Worm (Caenorhabditis elegans) whole organism, L4 larva: Measurements from ENCODE around the gene K08D8.4.

Experiments
- F37D6.2 ChIP-seq: sonication (generic microtip); optimal IDR thresholded peaks from 2 replicates; lab custom pipeline; 2016; ENCODE audit warnings: mild to moderate bottlenecking, missing genetic modification characterization, missing compliant biosample characterization
- F44E2.7 ChIP-seq: fragments of 200-800 bp; sonication (Bioruptor generic); IDR thresholded peaks from 2 replicates; pipeline ENCODE4 v2.1.2; 2022; ENCODE audit warnings: missing genetic modification characterization, missing compliant biosample characterization
- T20F7.1 ChIP-seq: fragments of 200-800 bp; sonication (Bioruptor generic); optimal IDR thresholded peaks from 2 replicates; lab custom pipeline; 2018; ENCODE audit warnings: mild to moderate bottlenecking, missing genetic modification characterization, missing compliant biosample characterization
- T26A8.4 ChIP-seq: fragments of 200-800 bp; sonication (Bioruptor generic); IDR thresholded peaks from 2 replicates; pipeline ENCODE4 v1.3.6; 2022; ENCODE audit warnings: missing genetic modification characterization, missing compliant biosample characterization
- Y5F2A.4 ChIP-seq: fragments of 200-800 bp; sonication (Bioruptor generic); optimal IDR thresholded peaks from 2 replicates; lab custom pipeline; 2018; ENCODE audit warnings: mild to moderate bottlenecking, missing genetic modification characterization, missing compliant biosample characterization
- ZK546.5 ChIP-seq, 2 experiments: sonication (generic microtip); optimal IDR thresholded peaks; 2 replicates each; lab custom pipeline; 2017; ENCODE audit warnings: missing biosample characterization in 2 of 2, missing genetic modification characterization in 2 of 2
- aha-1 ChIP-seq: fragments of 150-350 bp; peaks from one replicate; lab custom pipeline; 2014; ENCODE audit warnings: missing biosample characterization, missing genetic modification characterization
- ama-1 ChIP-seq: fragments of 150-350 bp; optimal IDR thresholded peaks from 2 replicates; lab custom pipeline; 2014; ENCODE audit warnings: inconsistent platforms, mixed read lengths
- attf-4 ChIP-seq: sonication (generic microtip); optimal IDR thresholded peaks from 3 replicates; lab custom pipeline; 2017; ENCODE audit warnings: missing biosample characterization, missing genetic modification characterization
- ceh-20 ChIP-seq: fragments of 200-800 bp; sonication (Bioruptor generic); IDR thresholded peaks from 2 replicates; pipeline ENCODE4 v1.3.6; 2022; ENCODE audit warnings: missing genetic modification reagents, missing genetic modification characterization, missing compliant biosample characterization
- ceh-62 ChIP-seq: sonication (generic microtip); optimal IDR thresholded peaks from 2 replicates; lab custom pipeline; 2017; ENCODE audit warnings: missing biosample characterization, missing genetic modification characterization
- cey-2 ChIP-seq: sonication (generic microtip); optimal IDR thresholded peaks from 3 replicates; lab custom pipeline; 2017; ENCODE audit warnings: missing genetic modification characterization, mild to moderate bottlenecking, missing compliant biosample characterization, antibody characterized with exemption, borderline replicate concordance; ENCODE audit not compliant: insufficient read depth
- daf-16 ChIP-seq, 3 experiments: sonication (generic microtip); optimal IDR thresholded peaks; 2 replicates each; lab custom pipeline; 2016 to 2017; ENCODE audit warnings: missing genetic modification characterization in 3 of 3, missing genetic modification reagents in 3 of 3, mild to moderate bottlenecking in 2 of 3, missing compliant biosample characterization in 2 of 3, missing biosample characterization in 1 of 3, moderate library complexity in 1 of 3
- daf-8 ChIP-seq: fragments of 200-800 bp; sonication (Bioruptor generic); IDR thresholded peaks from 2 replicates; pipeline ENCODE4 v1.3.6; 2022; ENCODE audit warnings: missing genetic modification characterization, missing compliant biosample characterization
- dmd-6 ChIP-seq: fragments of 200-800 bp; sonication (Bioruptor generic); IDR thresholded peaks from 2 replicates; pipeline ENCODE4 v1.3.6; 2022; ENCODE audit warnings: missing genetic modification reagents, missing genetic modification characterization, missing compliant biosample characterization
- dpl-1 ChIP-seq: fragments of 150-350 bp; optimal IDR thresholded peaks from 2 replicates; lab custom pipeline; 2014; ENCODE audit warnings: missing biosample characterization, missing genetic modification reagents, missing genetic modification characterization
- duxl-1 ChIP-seq: sonication (generic microtip); optimal IDR thresholded peaks from 2 replicates; lab custom pipeline; 2016; ENCODE audit warnings: mild to moderate bottlenecking, missing genetic modification characterization, moderate library complexity, missing compliant biosample characterization; ENCODE audit not compliant: poor library complexity
- dve-1 ChIP-seq: sonication (generic microtip); optimal IDR thresholded peaks from 2 replicates; lab custom pipeline; 2017; ENCODE audit warnings: antibody characterized with exemption, mild to moderate bottlenecking, missing genetic modification characterization, missing compliant biosample characterization; ENCODE audit not compliant: insufficient read depth
- egl-43 ChIP-seq: fragments of 200-800 bp; sonication (Bioruptor generic); IDR thresholded peaks from 2 replicates; pipeline ENCODE4 v1.3.6; 2022; ENCODE audit warnings: missing genetic modification reagents, missing genetic modification characterization, missing compliant biosample characterization
- gei-8 ChIP-seq: fragments of 200-800 bp; sonication (Bioruptor generic); optimal IDR thresholded peaks from 2 replicates; lab custom pipeline; 2018; ENCODE audit warnings: mild to moderate bottlenecking, missing genetic modification characterization, missing compliant biosample characterization
- hlh-11 ChIP-seq: fragments of 200-800 bp; sonication (Bioruptor generic); optimal IDR thresholded peaks from 2 replicates; lab custom pipeline; 2018; ENCODE audit warnings: mild to moderate bottlenecking, missing genetic modification characterization, missing compliant biosample characterization
- jun-1 ChIP-seq: fragments of 150-350 bp; optimal IDR thresholded peaks from 2 replicates; lab custom pipeline; 2014; ENCODE audit warnings: missing biosample characterization, missing genetic modification reagents, missing genetic modification characterization
- lin-13 ChIP-seq: fragments of 150-350 bp; optimal IDR thresholded peaks from 2 replicates; lab custom pipeline; 2014; ENCODE audit warnings: missing biosample characterization, missing genetic modification reagents, missing genetic modification characterization
- lin-15B ChIP-seq: fragments of 150-350 bp; sonication (generic microtip); optimal IDR thresholded peaks from 3 replicates; lab custom pipeline; 2014; ENCODE audit warnings: missing biosample characterization, missing genetic modification characterization
- lin-38 ChIP-seq: fragments of 200-800 bp; sonication (Bioruptor generic); IDR thresholded peaks from 2 replicates; pipeline ENCODE4 v1.3.6; 2022; ENCODE audit warnings: missing genetic modification reagents, missing genetic modification characterization, missing compliant biosample characterization
- lir-3 ChIP-seq: sonication (generic microtip); optimal IDR thresholded peaks from 2 replicates; lab custom pipeline; 2016; ENCODE audit warnings: mild to moderate bottlenecking, missing genetic modification characterization, missing compliant biosample characterization
- lsy-2 ChIP-seq, 2 experiments: fragments of 150-350 bp in 1 of 2; sonication (generic microtip) in 1 of 2; optimal IDR thresholded peaks; 2 replicates each; lab custom pipeline; 2014 to 2017; ENCODE audit warnings: missing biosample characterization in 2 of 2, missing genetic modification characterization in 2 of 2
- madf-5 ChIP-seq, 2 experiments: fragments of 200-800 bp; sonication (Bioruptor generic); IDR thresholded peaks; 2 replicates each; pipeline ENCODE4 v1.3.6; 2022; ENCODE audit warnings: missing compliant biosample characterization in 2 of 2, missing genetic modification characterization in 2 of 2
- madf-9 ChIP-seq: fragments of 200-800 bp; sonication (Bioruptor generic); conservative IDR thresholded peaks from 2 replicates; pipeline ENCODE4 v1.3.6; 2022; ENCODE audit warnings: missing genetic modification reagents, missing genetic modification characterization, missing compliant biosample characterization
- mxl-2 ChIP-seq: fragments of 200-800 bp; sonication (Bioruptor generic); conservative IDR thresholded peaks from 2 replicates; pipeline ENCODE4 v1.3.6; 2022; ENCODE audit warnings: missing genetic modification reagents, missing genetic modification characterization, missing compliant biosample characterization
- nhr-10 ChIP-seq: fragments of 150-350 bp; optimal IDR thresholded peaks from 2 replicates; lab custom pipeline; 2014; ENCODE audit warnings: missing biosample characterization, missing genetic modification characterization
- nhr-102 ChIP-seq: sonication (generic microtip); optimal IDR thresholded peaks from 2 replicates; lab custom pipeline; 2016; ENCODE audit warnings: mild to moderate bottlenecking, missing genetic modification characterization, moderate library complexity, missing compliant biosample characterization
- nhr-28 ChIP-seq: fragments of 150-350 bp; optimal IDR thresholded peaks from 2 replicates; lab custom pipeline; 2014; ENCODE audit warnings: missing biosample characterization, missing genetic modification characterization
- nhr-42 ChIP-seq: fragments of 200-800 bp; sonication (Bioruptor generic); IDR thresholded peaks from 2 replicates; pipeline ENCODE4 v1.3.6; 2022; ENCODE audit warnings: missing genetic modification characterization, missing compliant biosample characterization
- nhr-48 ChIP-seq: sonication (generic microtip); optimal IDR thresholded peaks from 2 replicates; lab custom pipeline; 2016; ENCODE audit warnings: mild to moderate bottlenecking, missing genetic modification characterization, missing compliant biosample characterization
- nhr-6 ChIP-seq: fragments of 150-350 bp; optimal IDR thresholded peaks from 2 replicates; lab custom pipeline; 2014; ENCODE audit warnings: missing biosample characterization, missing genetic modification characterization
- nhr-76 ChIP-seq: fragments of 150-350 bp; optimal IDR thresholded peaks from 2 replicates; lab custom pipeline; 2014; ENCODE audit warnings: missing biosample characterization, missing genetic modification characterization
- php-3 ChIP-seq: fragments of 200-800 bp; sonication (Bioruptor generic); IDR thresholded peaks from 2 replicates; pipeline ENCODE4 v1.3.6; 2022; ENCODE audit warnings: missing genetic modification reagents, missing genetic modification characterization, missing compliant biosample characterization
- pqm-1 ChIP-seq: sonication (generic microtip); optimal IDR thresholded peaks from 2 replicates; lab custom pipeline; 2017; ENCODE audit warnings: missing biosample characterization, missing genetic modification characterization
- saeg-2 ChIP-seq: fragments of 200-800 bp; sonication (Bioruptor generic); IDR thresholded peaks from 2 replicates; pipeline ENCODE4 v1.3.6; 2022; ENCODE audit warnings: missing genetic modification reagents, missing genetic modification characterization, missing compliant biosample characterization
- set-16 ChIP-seq: fragments of 200-800 bp; sonication (Bioruptor generic); IDR thresholded peaks from 2 replicates; pipeline ENCODE4 v1.3.6; 2022; ENCODE audit warnings: missing genetic modification reagents, missing genetic modification characterization, missing compliant biosample characterization
- snpc-4 ChIP-seq: fragments of 150-350 bp; optimal IDR thresholded peaks from 2 replicates; lab custom pipeline; 2014; ENCODE audit warnings: missing biosample characterization, missing genetic modification characterization
- tag-97 ChIP-seq: fragments of 200-800 bp; sonication (Bioruptor generic); IDR thresholded peaks from 2 replicates; pipeline ENCODE4 v1.3.6; 2022; ENCODE audit warnings: missing genetic modification characterization, missing compliant biosample characterization
- unc-62 ChIP-seq, 3 experiments: fragments of 150-350 bp in 1 of 3; sonication (generic microtip); optimal IDR thresholded peaks in 2 of 3; peaks in 1 of 3; 1 replicate in 1 of 3; 2 replicates in 2 of 3; lab custom pipeline; 2014 to 2017; ENCODE audit warnings: missing biosample characterization in 3 of 3, missing genetic modification characterization in 3 of 3, missing genetic modification reagents in 3 of 3, missing genotype in 1 of 3
- vab-7 ChIP-seq: fragments of 200-800 bp; sonication (Bioruptor generic); IDR thresholded peaks from 2 replicates; pipeline ENCODE4 v1.3.6; 2022; ENCODE audit warnings: missing genetic modification reagents, missing genetic modification characterization, missing compliant biosample characterization
- zfp-3 ChIP-seq: fragments of 200-800 bp; sonication (Bioruptor generic); conservative IDR thresholded peaks from 2 replicates; pipeline ENCODE4 v1.3.6; 2022; ENCODE audit warnings: missing genetic modification reagents, missing genetic modification characterization, missing compliant biosample characterization
- zip-2 ChIP-seq: fragments of 150-350 bp; optimal IDR thresholded peaks from 2 replicates; lab custom pipeline; 2014; ENCODE audit warnings: missing biosample characterization, missing genetic modification characterization
- ztf-11 ChIP-seq: fragments of 150-350 bp; optimal IDR thresholded peaks from 2 replicates; lab custom pipeline; 2014; ENCODE audit warnings: missing biosample characterization, missing genetic modification characterization
- ztf-7 ChIP-seq: fragments of 150-350 bp; optimal IDR thresholded peaks from 2 replicates; lab custom pipeline; 2014; ENCODE audit warnings: missing biosample characterization, missing genetic modification characterization

K08D8.4 gene

ce11 chrIV:12924332-12924731, 14.5 kb upstream of the K08D8.4 start, which contains the start of gene srlf-4:
TSS of gene srlf-4 (minus strand) at chrIV:12924432.
- no peak for TF ChIP-seq ztf-7 (tag; lab: Kevin White, UChicago)
- no peak for TF ChIP-seq attf-4 (tag; lab: Kevin White, UChicago)
- TF ChIP-seq madf-9 (GFP tag; lab: Robert Waterston, UW), result no peak
- no peak for TF ChIP-seq ztf-11 (tag; lab: Kevin White, UChicago)
- no peak for TF ChIP-seq saeg-2 (GFP tag; lab: Robert Waterston, UW)
- no peak for TF ChIP-seq snpc-4 (tag; lab: Kevin White, UChicago)
- TF ChIP-seq duxl-1 (tag; lab: Kevin White, UChicago), result no peak
- TF ChIP-seq zip-2 (tag; lab: Kevin White, UChicago), result no peak
- TF ChIP-seq ama-1 (lab: Kevin White, UChicago), result no peak
- TF ChIP-seq nhr-42 (GFP tag; lab: Robert Waterston, UW), result no peak
- no peak for TF ChIP-seq mxl-2
- no peak for TF ChIP-seq dve-1 (tag; lab: Kevin White, UChicago)
- TF ChIP-seq, all 104 proteins: peak for 0

- TF ChIP-seq daf-8 (GFP tag; lab: Robert Waterston, UW), result no peak
- no peak for TF ChIP-seq nhr-102 (tag; lab: Kevin White, UChicago)
- TF ChIP-seq nhr-6 (tag; lab: Kevin White, UChicago), result no peak
- no peak for TF ChIP-seq zfp-3 (GFP tag; lab: Robert Waterston, UW)
- TF ChIP-seq ceh-20 (GFP tag; lab: Robert Waterston, UW), result no peak
- peak; percentile 73 for TF ChIP-seq pqm-1 (tag; lab: Kevin White, UChicago)
- no peak for TF ChIP-seq T26A8.4 (GFP tag; lab: Robert Waterston, UW)
- no peak for TF ChIP-seq attf-4 (tag; lab: Kevin White, UChicago)
- TF ChIP-seq Y5F2A.4 (GFP tag; lab: Kevin White, UChicago), result no peak
- TF ChIP-seq T20F7.1 (GFP tag; lab: Kevin White, UChicago), result no peak
- TF ChIP-seq gei-8 (GFP tag; lab: Kevin White, UChicago), result no peak
- no peak for TF ChIP-seq lin-38
- TF ChIP-seq vab-7 (GFP tag; lab: Robert Waterston, UW), result no peak
- TF ChIP-seq egl-43 (GFP tag; lab: Robert Waterston, UW), result no peak
- no peak for TF ChIP-seq nhr-10 (tag; lab: Kevin White, UChicago)
- TF ChIP-seq madf-5 (GFP tag; IDR thresholded peaks at IDR 0.05; lab: Robert Waterston, UW), result no peak
- no peak for TF ChIP-seq ama-1 (lab: Kevin White, UChicago)
- peak; percentile 8 for TF ChIP-seq nhr-28 (tag; lab: Kevin White, UChicago)
- no peak for TF ChIP-seq lin-13
- peak; percentile 82 for TF ChIP-seq dmd-6
- TF ChIP-seq madf-9 (GFP tag; lab: Robert Waterston, UW), result no peak
- TF ChIP-seq unc-62 (GFP tag; optimal IDR thresholded peaks at IDR 0.05 in 1 of 2; lab: Kevin White, UChicago), result no peak
- TF ChIP-seq unc-62 (tag; optimal IDR thresholded peaks at IDR 0.05; lab: Kevin White, UChicago), result no peak
- no peak for TF ChIP-seq F44E2.7
- TF ChIP-seq php-3 (GFP tag; lab: Robert Waterston, UW), result peak; percentile 69
- TF ChIP-seq aha-1 (tag; lab: Kevin White, UChicago), result no peak
- TF ChIP-seq tag-97 (GFP tag; lab: Robert Waterston, UW), result no peak
- TF ChIP-seq duxl-1 (tag; lab: Kevin White, UChicago), result no peak
- no peak for TF ChIP-seq lin-15B (tag; lab: Kevin White, UChicago)
- TF ChIP-seq nhr-76 (tag; lab: Kevin White, UChicago), result no peak
- no peak for TF ChIP-seq daf-16 (GFP tag; optimal IDR thresholded peaks at IDR 0.05; lab: Kevin White, UChicago)
- peak; percentile 64 for TF ChIP-seq daf-16 (tag; optimal IDR thresholded peaks at IDR 0.05; lab: Kevin White, UChicago)
- TF ChIP-seq set-16 (GFP tag; lab: Robert Waterston, UW), result no peak
- TF ChIP-seq jun-1, result no peak
- TF ChIP-seq lir-3 (tag; lab: Kevin White, UChicago), result no peak
- TF ChIP-seq hlh-11 (tag; lab: Kevin White, UChicago), result peak; percentile 46
- no peak for TF ChIP-seq ZK546.5 (tag; optimal IDR thresholded peaks at IDR 0.05; lab: Kevin White, UChicago)
- TF ChIP-seq nhr-48 (tag; lab: Kevin White, UChicago), result peak; percentile 67
- no peak for TF ChIP-seq cey-2
- no peak for TF ChIP-seq F37D6.2 (tag; lab: Kevin White, UChicago)
- TF ChIP-seq ceh-62 (tag; lab: Kevin White, UChicago), result no peak
- no peak for TF ChIP-seq lsy-2 (tag; optimal IDR thresholded peaks at IDR 0.05; lab: Kevin White, UChicago)
- no peak for TF ChIP-seq dpl-1
These were observed 11.2 kb upstream of the K08D8.4 start, which contains the start of gene C32H11.4 for ce11 chrIV:12921027-12921426. TSS of gene C32H11.4 (plus strand) at chrIV:12921264.
